Worm (Caenorhabditis elegans): Measurements from ENCODE around the gene Y37H2A.7.

DNA sequence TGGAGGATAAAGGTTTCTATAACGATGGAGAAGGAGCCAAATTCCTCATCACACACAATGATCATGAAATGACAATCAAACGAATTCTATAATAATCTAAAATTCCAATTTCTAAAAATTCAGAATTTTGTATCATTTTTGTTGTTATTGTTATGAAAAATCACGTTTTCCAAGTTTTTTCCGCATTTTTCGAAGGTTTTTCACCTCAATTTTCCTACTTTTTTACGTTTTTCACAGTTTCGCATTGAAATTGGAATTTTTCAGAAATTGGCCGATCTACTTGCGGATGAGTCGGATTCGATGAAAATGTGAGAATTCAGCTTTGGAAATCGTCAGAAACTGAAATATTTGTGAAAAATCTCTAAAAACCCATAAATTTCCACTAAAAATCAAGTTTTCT lies 9.2 kb downstream of the Y37H2A.7 start, which contains the start of gene fbxa-210:
- TF ChIP-seq klf-2 (GFP tag; conservative IDR thresholded peaks at IDR 0.05), result no peak
- TF ChIP-seq T22C8.4 (GFP tag; IDR thresholded peaks at IDR 0.05), result no peak
- no peak for TF ChIP-seq flt-1 (GFP tag; IDR thresholded peaks at IDR 0.05)
- TF ChIP-seq ztf-23 (GFP tag; IDR thresholded peaks at IDR 0.05), result no peak
- TF ChIP-seq cog-1 (tag; optimal IDR thresholded peaks at IDR 0.05), result no peak
- TF ChIP-seq ztf-29 (GFP tag; IDR thresholded peaks at IDR 0.05), result no peak
- no peak for TF ChIP-seq ref-1 (GFP tag; conservative IDR thresholded peaks at IDR 0.05)
- no peak for TF ChIP-seq tab-1 (GFP tag; IDR thresholded peaks at IDR 0.05)
- no peak for TF ChIP-seq med-1 (GFP tag; optimal IDR thresholded peaks at IDR 0.05; ENCODE audit: insufficient read depth)

All from whole organism, midembryonic.